Worm (Caenorhabditis elegans) whole organism, L2 larva: Measurements from ENCODE around the gene gnrr-2.

Source experiments
- aly-2 ChIP-seq: fragments of 150-350 bp; optimal IDR thresholded peaks from 2 replicates; lab custom pipeline; 2014; ENCODE audit warnings: missing biosample characterization, missing genetic modification characterization
- lsy-2 ChIP-seq, 2 experiments: fragments of 150-350 bp in 1 of 2; sonication (generic microtip) in 1 of 2; optimal IDR thresholded peaks; 2 replicates each; lab custom pipeline; 2014 to 2017; ENCODE audit warnings: missing biosample characterization in 2 of 2, missing genetic modification characterization in 2 of 2
- mdl-1 ChIP-seq, 2 experiments: fragments of 150-350 bp in 1 of 2; sonication (generic microtip) in 1 of 2; optimal IDR thresholded peaks; 2 replicates each; lab custom pipeline; 2017; ENCODE audit warnings: missing biosample characterization in 2 of 2, missing genetic modification characterization in 2 of 2
- nhr-12 ChIP-seq: fragments of 150-350 bp; optimal IDR thresholded peaks from 2 replicates; lab custom pipeline; 2014; ENCODE audit warnings: missing biosample characterization, missing genetic modification characterization
- nhr-237 ChIP-seq: fragments of 150-350 bp; optimal IDR thresholded peaks from 2 replicates; lab custom pipeline; 2014; ENCODE audit warnings: missing biosample characterization, missing genetic modification characterization
- skn-1 ChIP-seq: sonication (generic microtip); optimal IDR thresholded peaks from 2 replicates; lab custom pipeline; 2017; ENCODE audit warnings: missing biosample characterization, missing genetic modification characterization
- snpc-4 ChIP-seq: fragments of 150-350 bp; optimal IDR thresholded peaks from 2 replicates; lab custom pipeline; 2014; ENCODE audit warnings: missing biosample characterization, missing genetic modification characterization
- unc-39 ChIP-seq: fragments of 150-350 bp; optimal IDR thresholded peaks from 2 replicates; lab custom pipeline; 2014; ENCODE audit warnings: missing biosample characterization, missing genetic modification characterization
- ztf-4 ChIP-seq: fragments of 150-350 bp; optimal IDR thresholded peaks from 2 replicates; lab custom pipeline; 2014; ENCODE audit warnings: missing biosample characterization, missing genetic modification characterization

ce11 chrV:14394743-14395142 is 14.1 kb upstream of the gnrr-2 start, which contains the start of gene C15H11.13:
- TF ChIP-seq nhr-237 (tag; lab: Kevin White, UChicago): no peak
- TF ChIP-seq unc-39 (tag; lab: Kevin White, UChicago): no peak
- no peak for TF ChIP-seq skn-1
- TF ChIP-seq mdl-1 (tag; optimal IDR thresholded peaks at IDR 0.05; lab: Kevin White, UChicago): no peak
- no peak for TF ChIP-seq lsy-2 (tag; optimal IDR thresholded peaks at IDR 0.05; lab: Kevin White, UChicago)
- TF ChIP-seq nhr-12: no peak
- TF ChIP-seq aly-2 (tag; lab: Kevin White, UChicago): no peak
- TF ChIP-seq ztf-4 (tag; lab: Kevin White, UChicago): no peak
- no peak for TF ChIP-seq snpc-4 (tag; lab: Kevin White, UChicago)
